Worm (Caenorhabditis elegans) whole organism, mixed stage, embryonic: ENCODE measurements around the gene cdka-1.

ENCODE experiments used
- blmp-1 ChIP-seq: fragments of 150-350 bp; optimal IDR thresholded peaks from 2 replicates; lab custom pipeline; 2014; ENCODE audit warnings: missing biosample characterization, missing genetic modification characterization
- mep-1 ChIP-seq: fragments of 150-350 bp; optimal IDR thresholded peaks from 2 replicates; lab custom pipeline; 2017; ENCODE audit warnings: missing biosample characterization, missing genetic modification reagents, missing genetic modification characterization, inconsistent platforms
- nhr-76 ChIP-seq: sonication (generic microtip); optimal IDR thresholded peaks from 2 replicates; lab custom pipeline; 2017; ENCODE audit warnings: missing biosample characterization, missing genetic modification characterization
- pha-4 ChIP-seq: fragments of 150-350 bp; optimal IDR thresholded peaks from 2 replicates; lab custom pipeline; 2018; ENCODE audit warnings: missing biosample characterization, missing genetic modification reagents, missing genetic modification characterization
- unc-39 ChIP-seq: fragments of 150-350 bp; optimal IDR thresholded peaks from 2 replicates; lab custom pipeline; 2014; ENCODE audit warnings: missing biosample characterization, missing genetic modification characterization

DNA sequence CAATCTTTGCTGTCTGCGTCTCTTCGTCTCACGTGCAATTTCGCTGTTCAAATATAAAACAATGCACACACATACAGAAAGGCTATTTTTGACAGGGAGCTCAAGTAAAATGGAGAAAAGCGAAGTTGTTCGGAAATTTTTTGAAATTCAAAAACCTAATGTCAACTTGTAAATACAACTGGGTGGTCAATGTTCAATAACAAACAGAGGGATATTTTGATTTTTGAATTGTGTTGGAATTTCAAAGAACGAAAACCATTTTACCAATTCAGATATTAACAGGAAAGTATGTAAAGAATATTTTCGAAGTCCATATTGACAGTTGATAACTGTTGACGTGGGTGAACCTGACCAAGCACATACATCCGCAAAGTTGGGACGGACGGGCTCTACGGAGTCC lies 29.8 kb downstream of the cdka-1 start, which contains the start of gene tag-243:
- TF ChIP-seq blmp-1 (no peak), unc-39 (no peak), nhr-76 (no peak), mep-1 (tag; lab: Kevin White, UChicago) (no peak), pha-4 (tag; lab: Kevin White, UChicago) (no peak)
